Fruit fly (Drosophila melanogaster) whole organism, embryonic: ENCODE data around the gene CG18563.

Source experiments
- Awh ChIP-seq: fragments of 200-800 bp; sonication (Bioruptor generic); IDR thresholded peaks from 2 replicates; pipeline ENCODE4, ENCODE4 v1.3.6; 2022; ENCODE audit warnings: missing biosample characterization, missing genetic modification characterization
- CG10274 ChIP-seq: fragments of 200-800 bp; sonication (Bioruptor generic); optimal IDR thresholded peaks from 3 replicates; lab custom pipeline; 2017; ENCODE audit warnings: missing biosample characterization, mild to moderate bottlenecking, missing genetic modification characterization
- CG10431 ChIP-seq: fragments of 200-800 bp; sonication (Bioruptor generic); optimal IDR thresholded peaks from 3 replicates; lab custom pipeline; 2018; ENCODE audit warnings: missing biosample characterization, mild to moderate bottlenecking, missing genetic modification characterization
- CG11504 ChIP-seq: fragments of 200-800 bp; sonication (Bioruptor generic); optimal IDR thresholded peaks from 3 replicates; lab custom pipeline; 2019; ENCODE audit warnings: missing biosample characterization, mild to moderate bottlenecking, missing genetic modification characterization, moderate library complexity
- CG12071 ChIP-seq: fragments of 200-800 bp; sonication (Bioruptor generic); optimal IDR thresholded peaks from 3 replicates; lab custom pipeline; 2018; ENCODE audit warnings: missing biosample characterization, mild to moderate bottlenecking, missing genetic modification characterization
- CG12155 ChIP-seq: fragments of 200-800 bp; sonication (Bioruptor generic); optimal IDR thresholded peaks from 3 replicates; lab custom pipeline; 2016; ENCODE audit warnings: missing biosample characterization, missing genetic modification characterization
- CG12659 ChIP-seq: fragments of 200-800 bp; sonication (Bioruptor generic); optimal IDR thresholded peaks from 3 replicates; lab custom pipeline; 2017; ENCODE audit warnings: mild to moderate bottlenecking, missing biosample characterization, missing genetic modification reagents, missing genetic modification characterization
- CG13775 ChIP-seq: fragments of 200-800 bp; sonication (Bioruptor generic); optimal IDR thresholded peaks from 3 replicates; lab custom pipeline; 2017; ENCODE audit warnings: missing biosample characterization, mild to moderate bottlenecking, missing genetic modification characterization
- CG14667 ChIP-seq: fragments of 200-800 bp; sonication (Bioruptor generic); IDR thresholded peaks from 2 replicates; pipeline ENCODE4 v1.3.6; 2022; ENCODE audit warnings: missing biosample characterization, missing genetic modification characterization
- CG15514 ChIP-seq: fragments of 200-800 bp; sonication (Bioruptor generic); optimal IDR thresholded peaks from 3 replicates; lab custom pipeline; 2017; ENCODE audit warnings: missing biosample characterization, missing genetic modification characterization, mild to moderate bottlenecking, moderate library complexity, missing genetic modification reagents
- CG15696 ChIP-seq: fragments of 200-800 bp; sonication (Bioruptor generic); optimal IDR thresholded peaks from 2 replicates; lab custom pipeline; 2019; ENCODE audit warnings: missing biosample characterization, mild to moderate bottlenecking, missing genetic modification characterization, moderate library complexity
- CG16863 ChIP-seq: fragments of 200-800 bp; sonication (Bioruptor generic); optimal IDR thresholded peaks from 3 replicates; lab custom pipeline; 2016; ENCODE audit warnings: missing biosample characterization, missing genetic modification characterization
- CG30020 ChIP-seq: fragments of 200-800 bp; optimal IDR thresholded peaks from 2 replicates; lab custom pipeline; 2019; ENCODE audit warnings: missing biosample characterization, mild to moderate bottlenecking, missing genetic modification characterization, moderate library complexity
- CG30431 ChIP-seq: fragments of 200-800 bp; sonication (Bioruptor generic); optimal IDR thresholded peaks from 2 replicates; lab custom pipeline; 2017; ENCODE audit warnings: missing biosample characterization, missing genetic modification characterization
- CG31388 ChIP-seq: fragments of 200-800 bp; sonication (Bioruptor generic); optimal IDR thresholded peaks from 2 replicates; lab custom pipeline; 2016; ENCODE audit warnings: missing biosample characterization, missing genetic modification characterization
- CG34224 ChIP-seq: fragments of 200-800 bp; sonication (Bioruptor generic); IDR thresholded peaks from 3 replicates; pipeline ENCODE4 v1.3.6; 2022; ENCODE audit warnings: missing biosample characterization, missing genetic modification characterization; ENCODE audit not compliant: partially characterized antibody
- CG3847 ChIP-seq: fragments of 200-800 bp; sonication (Bioruptor generic); IDR thresholded peaks from 2 replicates; pipeline ENCODE4 v1.3.6; 2022; ENCODE audit warnings: missing biosample characterization, missing genetic modification characterization
- CG5245 ChIP-seq: fragments of 200-800 bp; sonication (Bioruptor generic); optimal IDR thresholded peaks from 3 replicates; lab custom pipeline; 2016; ENCODE audit warnings: missing biosample characterization, missing genetic modification characterization
- CG6765 ChIP-seq: fragments of 200-800 bp; sonication (Bioruptor generic); optimal IDR thresholded peaks from 3 replicates; lab custom pipeline; 2017; ENCODE audit warnings: missing biosample characterization, mild to moderate bottlenecking, missing genetic modification characterization
- CG7556 ChIP-seq: fragments of 200-800 bp; sonication (Bioruptor generic); optimal IDR thresholded peaks from 2 replicates; lab custom pipeline; 2017; ENCODE audit warnings: missing biosample characterization, mild to moderate bottlenecking, missing genetic modification characterization
- E2f2 ChIP-seq: fragments of 200-800 bp; sonication (Bioruptor generic); IDR thresholded peaks from 2 replicates; pipeline ENCODE4 v1.3.6; 2022; ENCODE audit warnings: missing biosample characterization, missing genetic modification characterization
- Hey ChIP-seq: fragments of 200-800 bp; sonication (Bioruptor generic); optimal IDR thresholded peaks from 3 replicates; lab custom pipeline; 2018; ENCODE audit warnings: missing biosample characterization, mild to moderate bottlenecking, missing genetic modification characterization
- Kr ChIP-seq: fragments of 200-800 bp; sonication (Bioruptor generic); optimal IDR thresholded peaks from 2 replicates; lab custom pipeline; 2017; ENCODE audit warnings: missing biosample characterization, mild to moderate bottlenecking, missing genetic modification characterization
- Meics ChIP-seq: fragments of 200-800 bp; sonication (Bioruptor generic); optimal IDR thresholded peaks from 2 replicates; lab custom pipeline; 2017; ENCODE audit warnings: missing biosample characterization, mild to moderate bottlenecking, missing genetic modification characterization
- Mrtf ChIP-seq: fragments of 200-800 bp; sonication (Bioruptor generic); IDR thresholded peaks from 3 replicates; pipeline ENCODE4 v1.3.6; 2022; ENCODE audit warnings: missing biosample characterization, missing genetic modification characterization
- NC2β ChIP-seq: fragments of 200-800 bp; sonication (Bioruptor generic); optimal IDR thresholded peaks from 2 replicates; lab custom pipeline; 2016; ENCODE audit warnings: missing biosample characterization, missing genetic modification characterization
- Optix ChIP-seq: fragments of 200-800 bp; sonication (Bioruptor generic); IDR thresholded peaks from 3 replicates; pipeline ENCODE4 v1.3.6; 2022; ENCODE audit warnings: missing biosample characterization, missing genetic modification characterization
- PHDP ChIP-seq: fragments of 200-800 bp; sonication (Bioruptor generic); optimal IDR thresholded peaks from 3 replicates; lab custom pipeline; 2018; ENCODE audit warnings: missing biosample characterization, mild to moderate bottlenecking, missing genetic modification characterization, moderate library complexity
- Ravus ChIP-seq: fragments of 200-800 bp; sonication (Bioruptor generic); IDR thresholded peaks from 2 replicates; pipeline ENCODE4 v1.3.6; 2022; ENCODE audit warnings: missing biosample characterization, missing genetic modification characterization
- Sox100B ChIP-seq: fragments of 200-800 bp; sonication (Bioruptor generic); optimal IDR thresholded peaks from 3 replicates; lab custom pipeline; 2018; ENCODE audit warnings: missing biosample characterization, mild to moderate bottlenecking, missing genetic modification characterization
- Xrp1 ChIP-seq: fragments of 200-800 bp; sonication (Bioruptor generic); IDR thresholded peaks from 2 replicates; pipeline ENCODE4 v1.3.6; 2022; ENCODE audit warnings: missing biosample characterization, missing genetic modification characterization
- ash1 ChIP-seq: fragments of 200-800 bp; sonication (Bioruptor generic); optimal IDR thresholded peaks from 2 replicates; lab custom pipeline; 2018; ENCODE audit warnings: missing biosample characterization, mild to moderate bottlenecking, missing genetic modification characterization
- btn ChIP-seq: fragments of 200-800 bp; sonication (Bioruptor generic); optimal IDR thresholded peaks from 2 replicates; lab custom pipeline; 2016; ENCODE audit warnings: missing biosample characterization, missing genetic modification characterization
- crol ChIP-seq: fragments of 200-800 bp; sonication (Bioruptor generic); IDR thresholded peaks from 2 replicates; pipeline ENCODE4 v1.3.6; 2022; ENCODE audit warnings: missing biosample characterization, missing genetic modification characterization
- dpn ChIP-seq, 2 experiments: fragments of 200-800 bp; sonication (Bioruptor generic); optimal IDR thresholded peaks; 3 replicates each; lab custom pipeline; 2016; ENCODE audit warnings: missing biosample characterization in 2 of 2, missing genetic modification characterization in 2 of 2
- dysf ChIP-seq: fragments of 200-800 bp; sonication (Bioruptor generic); IDR thresholded peaks from 3 replicates; pipeline ENCODE4 v1.3.6; 2022; ENCODE audit warnings: missing biosample characterization, missing genetic modification characterization
- exex ChIP-seq: fragments of 200-800 bp; sonication (Bioruptor generic); optimal IDR thresholded peaks from 4 replicates; lab custom pipeline; 2018; ENCODE audit warnings: missing biosample characterization, mild to moderate bottlenecking, missing genetic modification characterization, moderate library complexity
- fu2 ChIP-seq: fragments of 200-800 bp; sonication (Bioruptor generic); optimal IDR thresholded peaks from 2 replicates; lab custom pipeline; 2016; ENCODE audit warnings: missing biosample characterization, missing genetic modification characterization
- h ChIP-seq: fragments of >200 bp; optimal IDR thresholded peaks from 2 replicates; lab custom pipeline; 2017
- jigr1 ChIP-seq: fragments of 200-800 bp; sonication (Bioruptor generic); IDR thresholded peaks from 3 replicates; pipeline ENCODE4 v1.3.6; 2022; ENCODE audit warnings: missing biosample characterization, missing genetic modification characterization
- lbe ChIP-seq: fragments of 200-800 bp; sonication (Bioruptor generic); optimal IDR thresholded peaks from 2 replicates; lab custom pipeline; 2016; ENCODE audit warnings: missing biosample characterization, mild to moderate bottlenecking, missing genetic modification characterization
- mam ChIP-seq: fragments of 200-800 bp; sonication (Bioruptor generic); optimal IDR thresholded peaks from 3 replicates; lab custom pipeline; 2016; ENCODE audit warnings: missing biosample characterization, missing genetic modification characterization
- nmo ChIP-seq: fragments of 200-800 bp; sonication (Bioruptor generic); optimal IDR thresholded peaks from 2 replicates; lab custom pipeline; 2018; ENCODE audit warnings: missing biosample characterization, mild to moderate bottlenecking, missing genetic modification characterization, moderate library complexity
- pan ChIP-seq, 4 experiments: fragments of >200 bp in 3 of 4; fragments of 200-800 bp in 1 of 4; sonication (Bioruptor generic) in 1 of 4; optimal IDR thresholded peaks in 3 of 4; IDR thresholded peaks in 1 of 4; 2 replicates each; pipeline versions ENCODE4 v1.3.6 to Lab custom; 2017 to 2022; ENCODE audit warnings: missing biosample characterization in 2 of 4, missing genetic modification characterization in 2 of 4, mixed read lengths in 1 of 4
- psq ChIP-seq: fragments of 200-800 bp; sonication (Bioruptor generic); optimal IDR thresholded peaks from 2 replicates; lab custom pipeline; 2017; ENCODE audit warnings: missing biosample characterization, missing genetic modification characterization
- pzg ChIP-seq: fragments of 200-800 bp; sonication (Bioruptor generic); optimal IDR thresholded peaks from 3 replicates; lab custom pipeline; 2018; ENCODE audit warnings: missing biosample characterization, mild to moderate bottlenecking, missing genetic modification characterization, moderate library complexity
- sisA ChIP-seq: fragments of 200-800 bp; sonication (Bioruptor generic); IDR thresholded peaks from 2 replicates; pipeline ENCODE4 v1.3.6; 2022; ENCODE audit warnings: missing biosample characterization, missing genetic modification characterization
- sqz ChIP-seq: fragments of 200-800 bp; sonication (Bioruptor generic); optimal IDR thresholded peaks from 3 replicates; lab custom pipeline; 2018; ENCODE audit warnings: missing biosample characterization, mild to moderate bottlenecking, missing genetic modification characterization
- stwl ChIP-seq: fragments of 200-800 bp; sonication (Bioruptor generic); optimal IDR thresholded peaks from 3 replicates; lab custom pipeline; 2018; ENCODE audit warnings: missing biosample characterization, mild to moderate bottlenecking, missing genetic modification characterization, moderate library complexity

CG18563 gene

DNA sequence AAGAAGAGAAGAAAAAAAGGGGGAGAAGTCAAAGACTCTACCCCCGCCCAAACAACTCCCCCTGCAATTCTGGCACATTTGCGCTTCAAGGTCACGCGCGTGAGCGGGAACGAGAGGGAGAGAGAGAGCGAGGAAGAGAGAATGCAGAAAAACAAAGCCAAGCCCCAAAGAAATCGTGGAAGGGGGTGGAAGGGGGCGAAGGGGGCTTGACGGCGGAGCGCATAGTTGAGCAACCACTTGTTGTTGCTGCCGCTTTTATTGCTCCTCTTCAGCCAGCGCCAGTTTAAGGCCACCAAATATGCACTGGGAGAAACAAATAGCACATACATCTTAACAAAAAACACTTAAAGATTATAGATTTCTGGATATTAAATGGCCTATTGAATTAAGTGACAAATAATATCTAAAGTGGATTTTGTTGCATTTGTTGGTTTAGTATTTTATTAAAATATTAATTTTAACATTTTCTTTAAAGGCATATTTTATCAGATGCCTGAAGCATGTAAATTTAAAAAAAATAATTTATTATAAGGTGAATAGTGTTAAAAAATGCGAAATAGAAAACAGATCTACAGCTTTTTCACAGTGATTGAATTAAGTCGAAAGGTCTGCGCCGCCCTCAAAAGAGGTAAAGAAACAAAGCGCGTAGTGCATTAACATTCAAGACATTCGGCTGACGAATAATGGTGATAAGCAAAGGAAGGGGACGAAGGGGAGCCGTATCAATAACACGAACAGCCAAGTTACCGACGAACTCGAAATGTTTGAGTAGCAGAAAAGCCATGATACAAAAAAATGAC lies 27.9 kb downstream of the CG18563 start (continued):
- TF ChIP-seq PHDP (tag; lab: Kevin White, UChicago) (peak; percentile 98), pan (optimal IDR thresholded peaks at IDR 0.05; lab: Kevin White, UChicago) (no peak), pan (GFP tag; optimal IDR thresholded peaks at IDR 0.05 in 1 of 2, IDR thresholded peaks at IDR 0.05 in 1 of 2) (peak in 1 of 2 experiments; percentile 96), CG16863 (GFP tag; lab: Kevin White, UChicago) (peak; percentile 36), lbe (GFP tag; lab: Kevin White, UChicago) (peak; percentile 94), CG31388 (GFP tag; lab: Kevin White, UChicago) (peak; percentile 3), h (lab: Kevin White, UChicago) (no peak), CG10431 (GFP tag; lab: Kevin White, UChicago) (peak; percentile 66), jigr1 (GFP tag; lab: Robert Waterston, UW) (peak; percentile 93; the same call in 2 of the 3 replicates), crol (peak; percentile 97), Meics (GFP tag; lab: Kevin White, UChicago) (peak; percentile 96), sisA (peak; percentile 94), CG15696 (tag; lab: Kevin White, UChicago) (peak; percentile 74), pzg (GFP tag; lab: Kevin White, UChicago) (no peak), Kr (GFP tag; lab: Kevin White, UChicago) (no peak), CG15514 (GFP tag; lab: Kevin White, UChicago) (peak; percentile 84), nmo (GFP tag; lab: Kevin White, UChicago) (peak; percentile 84), CG14667 (GFP tag; lab: Robert Waterston, UW) (peak; percentile 90), ash1 (GFP tag; lab: Kevin White, UChicago) (no peak), Hey (tag; lab: Kevin White, UChicago) (peak; percentile 25), fu2 (GFP tag; lab: Kevin White, UChicago) (peak; percentile 38), Optix (no peak), CG7556 (GFP tag; lab: Kevin White, UChicago) (peak; percentile 98), CG12155 (GFP tag; lab: Kevin White, UChicago) (peak; percentile 87), CG6765 (peak; percentile 94), CG5245 (peak; percentile 44), dysf (GFP tag; lab: Robert Waterston, UW) (peak; percentile 88), CG12071 (peak; percentile 85), Mrtf (GFP tag; lab: Robert Waterston, UW) (peak; percentile 90; the same call in 2 of the 3 replicates), sqz (GFP tag; lab: Kevin White, UChicago) (peak; percentile 96), CG11504 (tag; lab: Kevin White, UChicago) (peak; percentile 99), CG30020 (tag; lab: Kevin White, UChicago) (peak; percentile 88), dpn (GFP tag; optimal IDR thresholded peaks at IDR 0.05; lab: Kevin White, UChicago) (peak; percentile 52 to 93), mam (GFP tag; lab: Kevin White, UChicago) (peak; percentile 56), Ravus (GFP tag; lab: Robert Waterston, UW) (peak; percentile 86), E2f2 (GFP tag; lab: Robert Waterston, UW) (peak; percentile 76), Awh (GFP tag; lab: Robert Waterston, UW) (peak; percentile 88), CG13775 (peak; percentile 92), CG30431 (GFP tag; lab: Kevin White, UChicago) (peak; percentile 44), CG3847 (GFP tag; lab: Robert Waterston, UW) (peak; percentile 85), exex (peak; percentile 78), Xrp1 (GFP tag; lab: Robert Waterston, UW) (peak; percentile 94), CG34224 (no peak), btn (no peak), stwl (tag; lab: Kevin White, UChicago) (peak; percentile 19), CG10274 (GFP tag; lab: Kevin White, UChicago) (peak; percentile 83), psq (GFP tag; lab: Kevin White, UChicago) (peak; percentile 86), Sox100B (GFP tag; lab: Kevin White, UChicago) (peak; percentile 99), CG12659 (GFP tag; lab: Kevin White, UChicago) (peak; percentile 93), NC2β (GFP tag; lab: Kevin White, UChicago) (peak; percentile 34)
